1 fruit fly cellular context compared by ENCODE assay signal in the genomic region with DNA sequence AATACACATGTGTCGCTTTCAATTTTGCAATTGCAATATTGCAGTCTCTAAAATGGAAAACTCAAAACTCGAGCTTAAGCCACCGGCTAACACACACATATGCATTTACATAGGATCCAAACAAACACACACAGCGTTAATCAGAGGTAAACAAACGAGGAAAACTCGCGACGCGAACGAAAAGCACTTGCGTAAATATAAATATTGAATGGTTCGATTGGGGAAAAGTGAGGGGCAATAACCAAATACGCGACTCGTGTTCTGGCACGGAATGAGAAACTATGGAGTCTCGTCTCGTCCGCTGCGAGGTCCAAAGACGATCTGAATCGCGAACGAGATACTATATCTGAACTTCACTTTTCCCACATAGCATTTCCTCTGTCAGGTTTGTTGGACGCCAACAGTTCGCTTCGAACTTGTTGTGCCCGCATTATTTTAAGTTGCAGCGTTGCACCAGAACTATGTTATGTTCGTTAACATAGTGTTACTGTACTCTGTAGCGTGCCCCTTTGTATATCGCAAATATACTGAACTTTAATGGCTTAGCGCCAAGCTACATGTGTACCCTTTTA.
TF ChIP-seq lines count a peak whose summit lies in the region.

Gene ko (minus strand): TSS at position 321 of the 572 bp plus-strand sequence.

TF ChIP-seq in whole organism, embryonic, 481 proteins besides CTCF, POLR2A, EP300 and RAD21 (continued from another document and continues in another):
- peak; percentile 55 for TF ChIP-seq cg (GFP tag; optimal IDR thresholded peaks at IDR 0.05; lab: Kevin White, UChicago)
- TF ChIP-seq al (GFP tag; IDR thresholded peaks at IDR 0.05; lab: Robert Waterston, UW) = no peak
- TF ChIP-seq fd64A (GFP tag; optimal IDR thresholded peaks at IDR 0.05; lab: Kevin White, UChicago) = peak; percentile 86
- TF ChIP-seq h (optimal IDR thresholded peaks at IDR 0.05; lab: Kevin White, UChicago) = no peak
- TF ChIP-seq CG14441 (GFP tag; IDR thresholded peaks at IDR 0.05; lab: Robert Waterston, UW) = no peak
- peak; percentile 55 for TF ChIP-seq nau (GFP tag; optimal IDR thresholded peaks at IDR 0.05; lab: Kevin White, UChicago)
- TF ChIP-seq CG18476 (GFP tag; optimal IDR thresholded peaks at IDR 0.05; lab: Kevin White, UChicago) = no peak
- no peak for TF ChIP-seq repo (GFP tag; optimal IDR thresholded peaks at IDR 0.05; lab: Kevin White, UChicago)
- no peak for TF ChIP-seq wor (GFP tag; IDR thresholded peaks at IDR 0.05; lab: Robert Waterston, UW)
- TF ChIP-seq dpn (GFP tag; optimal IDR thresholded peaks at IDR 0.05; lab: Kevin White, UChicago) = no peak
- TF ChIP-seq CG13624 (GFP tag; optimal IDR thresholded peaks at IDR 0.05; lab: Kevin White, UChicago) = no peak
- no peak for TF ChIP-seq CG32532 (GFP tag; IDR thresholded peaks at IDR 0.05; lab: Robert Waterston, UW)
- TF ChIP-seq danr (GFP tag; IDR thresholded peaks at IDR 0.05; lab: Robert Waterston, UW) = no peak
- TF ChIP-seq CG9817 (tag; optimal IDR thresholded peaks at IDR 0.05; lab: Kevin White, UChicago) = no peak
- TF ChIP-seq CG7786 (GFP tag; optimal IDR thresholded peaks at IDR 0.05; lab: Kevin White, UChicago) = peak; percentile 20
- no peak for TF ChIP-seq Chrac-16 (GFP tag; optimal IDR thresholded peaks at IDR 0.05; lab: Kevin White, UChicago)
- TF ChIP-seq Hr3 (GFP tag; optimal IDR thresholded peaks at IDR 0.05; lab: Kevin White, UChicago) = no peak
- TF ChIP-seq org-1 (GFP tag; optimal IDR thresholded peaks at IDR 0.05; lab: Kevin White, UChicago) = peak; percentile 29
- TF ChIP-seq Opbp (GFP tag; IDR thresholded peaks at IDR 0.05; lab: Robert Waterston, UW; ENCODE audit: partially characterized antibody) = no peak
- no peak for TF ChIP-seq CG12155 (GFP tag; optimal IDR thresholded peaks at IDR 0.05; lab: Kevin White, UChicago)
- TF ChIP-seq CG1024 (GFP tag; IDR thresholded peaks at IDR 0.05; lab: Robert Waterston, UW) = 0 out of 2 replicates have a peak, but pooled peaks have one; percentile 38
- peak; percentile 15 for TF ChIP-seq Six4 (GFP tag; optimal IDR thresholded peaks at IDR 0.05; lab: Kevin White, UChicago)
- TF ChIP-seq gcm (GFP tag; optimal IDR thresholded peaks at IDR 0.05; lab: Kevin White, UChicago) = peak; percentile 51
- TF ChIP-seq CG2889 (GFP tag; IDR thresholded peaks at IDR 0.05; lab: Robert Waterston, UW) = no peak
- no peak for TF ChIP-seq MESR4 (GFP tag; optimal IDR thresholded peaks at IDR 0.05; lab: Kevin White, UChicago)
- no peak for TF ChIP-seq Trl (optimal IDR thresholded peaks at IDR 0.05; lab: Kevin White, UChicago)
- peak; percentile 19 for TF ChIP-seq Trl (GFP tag; optimal IDR thresholded peaks at IDR 0.05; lab: Kevin White, UChicago)
- no peak for TF ChIP-seq CG1647 (GFP tag; optimal IDR thresholded peaks at IDR 0.05; lab: Kevin White, UChicago)
- TF ChIP-seq Blimp-1 (GFP tag; optimal IDR thresholded peaks at IDR 0.05; lab: Kevin White, UChicago) = peak; percentile 65
- no peak for TF ChIP-seq CG10543 (GFP tag; optimal IDR thresholded peaks at IDR 0.05; lab: Kevin White, UChicago)
- TF ChIP-seq vvl (GFP tag; IDR thresholded peaks at IDR 0.05; lab: Robert Waterston, UW) = peak; percentile 79
- no peak for TF ChIP-seq CG6854 (GFP tag; optimal IDR thresholded peaks at IDR 0.05; lab: Kevin White, UChicago)
- TF ChIP-seq dysf (GFP tag; IDR thresholded peaks at IDR 0.05; lab: Robert Waterston, UW) = no peak
- no peak for TF ChIP-seq sima (GFP tag; optimal IDR thresholded peaks at IDR 0.05; lab: Kevin White, UChicago)
- TF ChIP-seq bowl (GFP tag; IDR thresholded peaks at IDR 0.05; lab: Robert Waterston, UW) = no peak
- no peak for TF ChIP-seq Hey (tag; optimal IDR thresholded peaks at IDR 0.05; lab: Kevin White, UChicago)
- TF ChIP-seq sens-2 (GFP tag; IDR thresholded peaks at IDR 0.05; lab: Robert Waterston, UW) = no peak
- peak; percentile 5 for TF ChIP-seq NfI (GFP tag; optimal IDR thresholded peaks at IDR 0.05; lab: Kevin White, UChicago)
- peak; percentile 87 for TF ChIP-seq ci (GFP tag; IDR thresholded peaks at IDR 0.05; lab: Robert Waterston, UW)
- peak; percentile 8 for TF ChIP-seq CG11398 (GFP tag; optimal IDR thresholded peaks at IDR 0.05; lab: Kevin White, UChicago)
- TF ChIP-seq CG12219 (GFP tag; optimal IDR thresholded peaks at IDR 0.05; lab: Kevin White, UChicago) = peak; percentile 39
- no peak for TF ChIP-seq tll (GFP tag; optimal IDR thresholded peaks at IDR 0.05; lab: Kevin White, UChicago)
- TF ChIP-seq chn (GFP tag; optimal IDR thresholded peaks at IDR 0.05; lab: Kevin White, UChicago) = no peak
- TF ChIP-seq toy (GFP tag; IDR thresholded peaks at IDR 0.05; lab: Robert Waterston, UW) = no peak
- no peak for TF ChIP-seq lov (optimal IDR thresholded peaks at IDR 0.05; lab: Kevin White, UChicago)
- peak; percentile 43; the same call in 1 of the 3 replicates for TF ChIP-seq lov (GFP tag; IDR thresholded peaks at IDR 0.05; lab: Robert Waterston, UW)
- peak; percentile 65 for TF ChIP-seq HHEX (GFP tag; optimal IDR thresholded peaks at IDR 0.05; lab: Kevin White, UChicago)
- peak; percentile 77 for TF ChIP-seq ATbp (GFP tag; optimal IDR thresholded peaks at IDR 0.05; lab: Kevin White, UChicago)
- TF ChIP-seq B-H2 (GFP tag; optimal IDR thresholded peaks at IDR 0.05; lab: Kevin White, UChicago) = no peak
- TF ChIP-seq tap (tag; optimal IDR thresholded peaks at IDR 0.05; lab: Kevin White, UChicago) = no peak
- TF ChIP-seq TFAM (GFP tag; optimal IDR thresholded peaks at IDR 0.05; lab: Kevin White, UChicago) = no peak
- no peak for TF ChIP-seq CG4282 (GFP tag; optimal IDR thresholded peaks at IDR 0.05; lab: Kevin White, UChicago)
- peak; percentile 66 for TF ChIP-seq Jarid2 (GFP tag; optimal IDR thresholded peaks at IDR 0.05; lab: Kevin White, UChicago)
- no peak for TF ChIP-seq dan (GFP tag; IDR thresholded peaks at IDR 0.05; lab: Robert Waterston, UW)
- TF ChIP-seq tio (GFP tag; optimal IDR thresholded peaks at IDR 0.05; lab: Kevin White, UChicago) = no peak
- no peak for TF ChIP-seq tna (GFP tag; IDR thresholded peaks at IDR 0.05; lab: Robert Waterston, UW; ENCODE audit: partially characterized antibody)
- TF ChIP-seq CrebB (tag; optimal IDR thresholded peaks at IDR 0.05; lab: Kevin White, UChicago) = peak; percentile 36
- peak; percentile 21 for TF ChIP-seq CG18262 (tag; optimal IDR thresholded peaks at IDR 0.05; lab: Kevin White, UChicago)
- TF ChIP-seq CG15269 (tag; optimal IDR thresholded peaks at IDR 0.05; lab: Kevin White, UChicago) = no peak
- TF ChIP-seq CG17568 (GFP tag; optimal IDR thresholded peaks at IDR 0.05; lab: Kevin White, UChicago) = no peak
- TF ChIP-seq her (GFP tag; optimal IDR thresholded peaks at IDR 0.05; lab: Kevin White, UChicago) = peak; percentile 11
- TF ChIP-seq pnt (GFP tag; optimal IDR thresholded peaks at IDR 0.05; lab: Kevin White, UChicago) = peak; percentile 17
- no peak for TF ChIP-seq bcd (GFP tag; optimal IDR thresholded peaks at IDR 0.05; lab: Kevin White, UChicago)
- TF ChIP-seq CG14710 (tag; optimal IDR thresholded peaks at IDR 0.05; lab: Kevin White, UChicago) = peak; percentile 12
- TF ChIP-seq CG15696 (tag; optimal IDR thresholded peaks at IDR 0.05; lab: Kevin White, UChicago) = peak; percentile 60
- peak; percentile 76 for TF ChIP-seq CG2875 (GFP tag; optimal IDR thresholded peaks at IDR 0.05; lab: Kevin White, UChicago)
- no peak for TF ChIP-seq dm (GFP tag; optimal IDR thresholded peaks at IDR 0.05; lab: Kevin White, UChicago)
- peak; percentile 26 for TF ChIP-seq NC2β (GFP tag; optimal IDR thresholded peaks at IDR 0.05; lab: Kevin White, UChicago)
- no peak for TF ChIP-seq Ets65A (GFP tag; lab: Kevin White, UChicago)
- TF ChIP-seq CG3163 (GFP tag; optimal IDR thresholded peaks at IDR 0.05; lab: Kevin White, UChicago) = peak; percentile 6
- no peak for TF ChIP-seq CG1832 (GFP tag; optimal IDR thresholded peaks at IDR 0.05; lab: Kevin White, UChicago)
- TF ChIP-seq CG31441 (GFP tag; IDR thresholded peaks at IDR 0.05; lab: Robert Waterston, UW) = no peak
- TF ChIP-seq gfzf (GFP tag; optimal IDR thresholded peaks at IDR 0.05; lab: Kevin White, UChicago) = no peak
- peak; percentile 83 for TF ChIP-seq wek (GFP tag; optimal IDR thresholded peaks at IDR 0.05; lab: Kevin White, UChicago)
- TF ChIP-seq inv (GFP tag; IDR thresholded peaks at IDR 0.05; lab: Robert Waterston, UW; ENCODE audit: partially characterized antibody) = no peak
- no peak for TF ChIP-seq seq (GFP tag; IDR thresholded peaks at IDR 0.05; lab: Robert Waterston, UW)
- no peak for TF ChIP-seq Sry-β (GFP tag; optimal IDR thresholded peaks at IDR 0.05; lab: Kevin White, UChicago)
- no peak for TF ChIP-seq CG9876 (GFP tag; optimal IDR thresholded peaks at IDR 0.05; lab: Kevin White, UChicago)
- no peak for TF ChIP-seq pita (GFP tag; optimal IDR thresholded peaks at IDR 0.05; lab: Kevin White, UChicago)
- peak; percentile 57 for TF ChIP-seq unpg (GFP tag; optimal IDR thresholded peaks at IDR 0.05; lab: Kevin White, UChicago)
- TF ChIP-seq CG7745 (tag; optimal IDR thresholded peaks at IDR 0.05; lab: Kevin White, UChicago) = no peak
- TF ChIP-seq CG1792 (GFP tag; optimal IDR thresholded peaks at IDR 0.05; lab: Kevin White, UChicago) = no peak
- TF ChIP-seq hkb (optimal IDR thresholded peaks at IDR 0.05; lab: Kevin White, UChicago) = no peak
- TF ChIP-seq hkb (GFP tag; IDR thresholded peaks at IDR 0.05; lab: Robert Waterston, UW) = peak; percentile 62; the same call in 1 of the 2 replicates
- peak; percentile 27 for TF ChIP-seq CG12769 (tag; optimal IDR thresholded peaks at IDR 0.05; lab: Kevin White, UChicago)
- TF ChIP-seq CG2116 (GFP tag; optimal IDR thresholded peaks at IDR 0.05; lab: Kevin White, UChicago) = no peak
- TF ChIP-seq Oli (tag; optimal IDR thresholded peaks at IDR 0.05; lab: Kevin White, UChicago) = no peak
- TF ChIP-seq CG8089 (GFP tag; optimal IDR thresholded peaks at IDR 0.05; lab: Kevin White, UChicago) = peak; percentile 41
- peak; percentile 63 for TF ChIP-seq btn (GFP tag; optimal IDR thresholded peaks at IDR 0.05; lab: Kevin White, UChicago)
- no peak for TF ChIP-seq ash1 (GFP tag; optimal IDR thresholded peaks at IDR 0.05; lab: Kevin White, UChicago)
- no peak; the same call in 2 of the 3 replicates for TF ChIP-seq sr (GFP tag; IDR thresholded peaks at IDR 0.05; lab: Robert Waterston, UW)
- no peak for TF ChIP-seq CG16815 (GFP tag; optimal IDR thresholded peaks at IDR 0.05; lab: Kevin White, UChicago)
- TF ChIP-seq sqz (GFP tag; optimal IDR thresholded peaks at IDR 0.05; lab: Kevin White, UChicago) = no peak
- TF ChIP-seq CG4854 (GFP tag; optimal IDR thresholded peaks at IDR 0.05; lab: Kevin White, UChicago) = no peak
- TF ChIP-seq nerfin-1 (tag; optimal IDR thresholded peaks at IDR 0.05; lab: Kevin White, UChicago) = no peak
- peak; percentile 46; the same call in 1 of the 2 replicates for TF ChIP-seq onecut (GFP tag; IDR thresholded peaks at IDR 0.05; lab: Robert Waterston, UW)
- peak; percentile 99 for TF ChIP-seq CG5180 (GFP tag; optimal IDR thresholded peaks at IDR 0.05; lab: Kevin White, UChicago)
- TF ChIP-seq Hr78 (GFP tag; optimal IDR thresholded peaks at IDR 0.05; lab: Kevin White, UChicago) = no peak
- TF ChIP-seq pan (optimal IDR thresholded peaks at IDR 0.05; lab: Kevin White, UChicago) = no peak
- TF ChIP-seq pan (GFP tag; optimal IDR thresholded peaks at IDR 0.05 in 1 of 2, IDR thresholded peaks at IDR 0.05 in 1 of 2) = no peak
- peak; percentile 23 for TF ChIP-seq CG7556 (GFP tag; optimal IDR thresholded peaks at IDR 0.05; lab: Kevin White, UChicago)
- no peak for TF ChIP-seq da (GFP tag; optimal IDR thresholded peaks at IDR 0.05; lab: Kevin White, UChicago)
- no peak for TF ChIP-seq CG14014 (GFP tag; IDR thresholded peaks at IDR 0.05; lab: Robert Waterston, UW)
- TF ChIP-seq NK7.1 (GFP tag; optimal IDR thresholded peaks at IDR 0.05; lab: Kevin White, UChicago) = peak; percentile 29
- no peak for TF ChIP-seq klu (GFP tag; IDR thresholded peaks at IDR 0.05; lab: Robert Waterston, UW)
- peak; percentile 59 for TF ChIP-seq CG6254 (GFP tag; optimal IDR thresholded peaks at IDR 0.05; lab: Kevin White, UChicago)
- no peak for TF ChIP-seq bigmax (GFP tag; optimal IDR thresholded peaks at IDR 0.05; lab: Kevin White, UChicago)
- no peak for TF ChIP-seq ssp (GFP tag; IDR thresholded peaks at IDR 0.05; lab: Robert Waterston, UW)
- no peak for TF ChIP-seq z (GFP tag; IDR thresholded peaks at IDR 0.05; lab: Robert Waterston, UW)
- TF ChIP-seq Xrp1 (GFP tag; IDR thresholded peaks at IDR 0.05; lab: Robert Waterston, UW) = peak; percentile 67
- TF ChIP-seq Ravus (GFP tag; IDR thresholded peaks at IDR 0.05; lab: Robert Waterston, UW) = no peak
- no peak for TF ChIP-seq CG34376 (GFP tag; optimal IDR thresholded peaks at IDR 0.05; lab: Kevin White, UChicago)
- no peak for TF ChIP-seq HLH4C (GFP tag; IDR thresholded peaks at IDR 0.05; lab: Robert Waterston, UW; ENCODE audit: partially characterized antibody)
- peak; percentile 32 for TF ChIP-seq CG9727 (GFP tag; optimal IDR thresholded peaks at IDR 0.05; lab: Kevin White, UChicago)
- peak; percentile 18 for TF ChIP-seq CG12071 (GFP tag; optimal IDR thresholded peaks at IDR 0.05; lab: Kevin White, UChicago)
- peak; percentile 64 for TF ChIP-seq CG1529 (GFP tag; optimal IDR thresholded peaks at IDR 0.05; lab: Kevin White, UChicago)
- TF ChIP-seq HLHmδ (GFP tag; optimal IDR thresholded peaks at IDR 0.05; lab: Kevin White, UChicago) = peak; percentile 60
- no peak for TF ChIP-seq CG3726 (GFP tag; IDR thresholded peaks at IDR 0.05; lab: Robert Waterston, UW)
- TF ChIP-seq Bgb (GFP tag; IDR thresholded peaks at IDR 0.05; lab: Robert Waterston, UW; ENCODE audit: partially characterized antibody) = no peak
- no peak for TF ChIP-seq CG8924 (tag; optimal IDR thresholded peaks at IDR 0.05; lab: Kevin White, UChicago)
- 0 out of 3 replicates have a peak, but pooled peaks have one; percentile 44 for TF ChIP-seq so (GFP tag; IDR thresholded peaks at IDR 0.05; lab: Robert Waterston, UW)
- no peak for TF ChIP-seq CG7963 (GFP tag; IDR thresholded peaks at IDR 0.05; lab: Robert Waterston, UW; ENCODE audit: partially characterized antibody)
- TF ChIP-seq CG31224 (GFP tag; IDR thresholded peaks at IDR 0.05; lab: Robert Waterston, UW) = no peak
- no peak for TF ChIP-seq MBD-R2 (GFP tag; IDR thresholded peaks at IDR 0.05; lab: Robert Waterston, UW)
- no peak for TF ChIP-seq Sox100B (GFP tag; optimal IDR thresholded peaks at IDR 0.05; lab: Kevin White, UChicago)
- no peak for TF ChIP-seq CG7357 (GFP tag; IDR thresholded peaks at IDR 0.05; lab: Robert Waterston, UW)
- TF ChIP-seq CG10565 (GFP tag; optimal IDR thresholded peaks at IDR 0.05; lab: Kevin White, UChicago) = no peak
- TF ChIP-seq HLH3B (GFP tag; IDR thresholded peaks at IDR 0.05; lab: Robert Waterston, UW) = peak; percentile 24; the same call in 1 of the 2 replicates
- TF ChIP-seq Nf-YB (GFP tag; optimal IDR thresholded peaks at IDR 0.05; lab: Kevin White, UChicago) = peak; percentile 42
